Fruit fly (Drosophila melanogaster): ENCODE results near the gene CG34427.

The CG34427 gene

DNA sequence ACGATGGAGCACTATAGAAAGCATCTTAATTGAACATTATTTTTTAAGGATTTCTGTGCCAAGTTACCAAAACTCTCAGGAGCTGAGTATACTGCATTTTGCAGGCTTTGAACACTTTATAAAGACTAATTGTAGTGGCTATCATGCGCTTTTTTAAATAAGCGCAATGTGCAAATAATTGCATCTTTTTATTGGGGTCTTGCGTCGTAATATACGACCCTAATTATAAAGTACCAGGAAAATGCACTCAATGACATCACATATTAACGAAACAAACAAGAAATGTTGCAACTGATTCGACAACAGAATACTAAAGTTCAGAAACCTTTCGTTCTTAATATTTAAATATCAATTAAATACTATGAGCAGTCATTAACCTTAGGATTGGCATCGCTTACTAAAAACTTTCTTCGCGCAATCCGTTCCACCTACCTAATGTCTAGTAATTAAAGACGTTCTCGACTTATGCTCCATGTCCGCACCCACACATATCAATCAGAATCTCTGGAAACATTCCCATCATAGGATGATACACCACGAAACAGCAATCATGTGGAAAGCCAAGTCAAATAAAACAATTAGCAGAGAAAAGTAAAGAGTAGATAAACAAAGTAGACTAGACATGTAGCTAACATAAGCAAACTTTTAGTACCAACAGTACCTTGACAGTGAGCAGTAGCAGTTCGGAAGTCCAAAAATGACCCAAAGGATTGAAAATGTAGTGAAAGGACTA, at the start of gene CG34427, which contains the start of gene CG32023:
Gene CG34427, plus strand, starts transcription at position 683 of the 733 bp plus-strand sequence.
Gene CG32023, minus strand, starts transcription at position 101 of the 733 bp plus-strand sequence.
- TF ChIP-seq CG4496 (GFP tag; IDR thresholded peaks at IDR 0.05) (no peak), Pif1B (GFP tag; optimal IDR thresholded peaks at IDR 0.05) (no peak), CG32121 (GFP tag; IDR thresholded peaks at IDR 0.05) (no peak), CG15710 (tag; optimal IDR thresholded peaks at IDR 0.05) (no peak), Ets98B (GFP tag; IDR thresholded peaks at IDR 0.05) (no peak), D1 (tag; optimal IDR thresholded peaks at IDR 0.05) (no peak), EcR (GFP tag; optimal IDR thresholded peaks at IDR 0.05) (no peak), CG17806 (tag; optimal IDR thresholded peaks at IDR 0.05) (no peak), rn (GFP tag; IDR thresholded peaks at IDR 0.05) (no peak), gl (tag; optimal IDR thresholded peaks at IDR 0.05) (no peak), Snoo (tag; optimal IDR thresholded peaks at IDR 0.05) (no peak), CG12605 (GFP tag; IDR thresholded peaks at IDR 0.05) (no peak), CG9948 (tag; optimal IDR thresholded peaks at IDR 0.05) (no peak), fd96Ca (GFP tag; IDR thresholded peaks at IDR 0.05) (no peak)

DNA sequence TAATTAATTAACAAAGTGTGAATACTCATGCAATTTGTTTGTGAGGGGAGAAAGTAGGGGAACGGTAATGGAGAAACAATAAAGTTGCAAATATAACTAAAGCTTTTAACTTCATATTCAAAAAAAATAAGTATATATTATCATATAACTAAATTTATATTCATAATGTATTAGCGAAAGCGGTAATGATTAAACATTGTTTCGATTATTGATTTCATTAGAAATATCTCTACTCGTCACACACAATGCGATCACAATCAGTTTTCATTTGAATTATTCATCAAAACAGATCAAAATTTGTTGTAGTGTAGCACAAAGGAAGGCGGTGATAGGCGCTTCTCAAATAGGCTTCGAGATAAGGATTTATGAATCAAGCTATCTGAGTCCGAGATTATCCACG, 48.9 kb upstream of the CG34427 start, which contains the start of gene CG6576:
Gene CG6576, plus strand, starts transcription at position 301 of the 400 bp plus-strand sequence.
- no peak for TF ChIP-seq CG17806 (tag; optimal IDR thresholded peaks at IDR 0.05)
- no peak for TF ChIP-seq CG9948 (tag; optimal IDR thresholded peaks at IDR 0.05)
- TF ChIP-seq CG32121 (GFP tag; IDR thresholded peaks at IDR 0.05): no peak
- no peak for TF ChIP-seq CG15710 (tag; optimal IDR thresholded peaks at IDR 0.05)
- no peak for TF ChIP-seq CG10348 (GFP tag; IDR thresholded peaks at IDR 0.05)
- no peak for TF ChIP-seq CG4496 (GFP tag; IDR thresholded peaks at IDR 0.05)
- no peak for TF ChIP-seq EcR (GFP tag; optimal IDR thresholded peaks at IDR 0.05)
- TF ChIP-seq Ets98B (GFP tag; IDR thresholded peaks at IDR 0.05): no peak
- TF ChIP-seq Snoo (tag; optimal IDR thresholded peaks at IDR 0.05): no peak
- TF ChIP-seq gl (tag; optimal IDR thresholded peaks at IDR 0.05): no peak
- no peak for TF ChIP-seq CG8159 (tag; optimal IDR thresholded peaks at IDR 0.05)
- TF ChIP-seq CG8301 (tag; optimal IDR thresholded peaks at IDR 0.05): no peak
- TF ChIP-seq Pif1A (GFP tag; optimal IDR thresholded peaks at IDR 0.05): no peak
- no peak for TF ChIP-seq rn (GFP tag; IDR thresholded peaks at IDR 0.05)
- TF ChIP-seq CG14655 (GFP tag; optimal IDR thresholded peaks at IDR 0.05): no peak
- no peak for TF ChIP-seq fd96Ca (GFP tag; IDR thresholded peaks at IDR 0.05)
- TF ChIP-seq Pif1B (GFP tag; optimal IDR thresholded peaks at IDR 0.05): no peak
- TF ChIP-seq CG34367 (tag; optimal IDR thresholded peaks at IDR 0.05): no peak

DNA sequence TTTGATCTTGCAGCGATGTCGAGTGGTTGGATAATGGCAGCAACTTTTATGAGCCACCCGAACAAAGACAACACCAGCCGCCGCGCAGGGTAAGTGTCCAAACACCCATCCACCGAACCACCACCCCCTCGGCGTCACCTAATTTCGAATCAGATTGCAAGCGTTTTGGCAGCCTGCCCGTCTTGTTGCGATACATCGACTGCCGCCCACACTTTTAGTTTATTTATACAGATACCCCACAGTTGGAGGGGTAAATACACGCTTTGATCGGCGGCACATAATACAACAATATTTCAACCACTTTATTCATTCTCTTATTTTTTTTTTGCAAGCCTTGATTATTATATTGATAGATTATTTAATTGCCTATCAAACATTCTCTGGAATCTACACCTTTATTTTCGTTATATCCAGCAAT, 41.5 kb upstream of the CG34427 start:
- TF ChIP-seq CG8301 (tag; optimal IDR thresholded peaks at IDR 0.05) (no peak), CG15710 (tag; optimal IDR thresholded peaks at IDR 0.05) (peak; percentile 8), fd96Ca (GFP tag; IDR thresholded peaks at IDR 0.05) (peak; percentile 12; the same call in 1 of the 3 replicates), CG12605 (GFP tag; IDR thresholded peaks at IDR 0.05) (peak; percentile 21; the same call in 1 of the 2 replicates), Pif1A (GFP tag; optimal IDR thresholded peaks at IDR 0.05) (peak; percentile 10), CG34367 (tag; optimal IDR thresholded peaks at IDR 0.05) (no peak), CG32121 (GFP tag; IDR thresholded peaks at IDR 0.05) (peak; percentile 78), CG17806 (tag; optimal IDR thresholded peaks at IDR 0.05) (no peak), Ets98B (GFP tag; IDR thresholded peaks at IDR 0.05) (peak; percentile 64)

DNA sequence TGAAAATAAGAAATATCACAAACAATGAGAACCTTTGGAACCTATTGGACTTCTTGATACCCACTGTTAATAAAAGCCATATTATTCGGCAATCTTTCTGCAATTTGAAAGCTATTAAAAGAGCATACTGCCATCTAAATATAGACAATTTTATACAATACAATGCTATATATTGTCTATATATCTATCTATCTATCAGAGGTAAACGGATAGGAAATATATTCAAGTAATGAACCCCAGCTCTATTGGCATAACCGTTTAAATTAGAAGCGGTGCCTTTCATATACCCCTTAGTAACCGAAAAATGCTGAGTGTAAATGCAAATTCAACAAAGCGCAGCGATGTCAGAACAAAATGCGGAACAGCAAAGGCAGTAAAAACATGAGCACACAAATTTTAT, 40.8 kb upstream of the CG34427 start:
- TF ChIP-seq Pif1B (GFP tag; optimal IDR thresholded peaks at IDR 0.05) (no peak), Snoo (tag; optimal IDR thresholded peaks at IDR 0.05) (peak; percentile 32)

DNA sequence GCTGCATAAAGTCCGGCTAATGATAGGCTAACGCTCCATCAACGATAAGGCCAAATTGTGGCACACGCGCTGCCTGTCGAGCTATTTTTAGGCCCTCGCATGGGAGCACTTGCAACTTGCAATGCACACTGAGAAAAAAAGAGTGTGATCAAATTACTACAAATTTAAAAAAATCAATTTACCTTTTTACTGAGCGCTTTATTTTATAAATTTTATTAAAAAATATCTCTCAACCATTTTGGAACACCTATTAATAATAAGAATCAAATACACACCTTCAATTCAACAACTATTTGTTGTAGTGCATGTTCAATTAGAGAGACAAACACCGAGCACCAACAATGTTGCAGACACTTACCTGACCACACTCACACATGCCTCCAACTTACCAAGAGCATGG, 39.1 kb upstream of the CG34427 start:
- peak; percentile 96 for TF ChIP-seq CG4496 (GFP tag; IDR thresholded peaks at IDR 0.05)
- TF ChIP-seq rn (GFP tag; IDR thresholded peaks at IDR 0.05): peak; percentile 91
- TF ChIP-seq CG14655 (GFP tag; optimal IDR thresholded peaks at IDR 0.05): no peak
- TF ChIP-seq CG10348 (GFP tag; IDR thresholded peaks at IDR 0.05): peak; percentile 66
- no peak for TF ChIP-seq Pif1A (GFP tag; optimal IDR thresholded peaks at IDR 0.05)
- TF ChIP-seq CG34367 (tag; optimal IDR thresholded peaks at IDR 0.05): peak; percentile 19
- no peak for TF ChIP-seq CG8159 (tag; optimal IDR thresholded peaks at IDR 0.05)
- TF ChIP-seq CG15710 (tag; optimal IDR thresholded peaks at IDR 0.05): no peak
- no peak for TF ChIP-seq EcR (GFP tag; optimal IDR thresholded peaks at IDR 0.05)
- TF ChIP-seq CG8301 (tag; optimal IDR thresholded peaks at IDR 0.05): peak; percentile 85
- no peak for TF ChIP-seq CG13204 (GFP tag; optimal IDR thresholded peaks at IDR 0.05)
- TF ChIP-seq CG17806 (tag; optimal IDR thresholded peaks at IDR 0.05): peak; percentile 71
- TF ChIP-seq Pif1B (GFP tag; optimal IDR thresholded peaks at IDR 0.05): peak; percentile 32
- TF ChIP-seq D1 (tag; optimal IDR thresholded peaks at IDR 0.05): no peak
- peak; percentile 66 for TF ChIP-seq CG9948 (tag; optimal IDR thresholded peaks at IDR 0.05)
- TF ChIP-seq gl (tag; optimal IDR thresholded peaks at IDR 0.05): no peak
- TF ChIP-seq CG12605 (GFP tag; IDR thresholded peaks at IDR 0.05): peak; percentile 96
- TF ChIP-seq fd96Ca (GFP tag; IDR thresholded peaks at IDR 0.05): peak; percentile 70
- no peak for TF ChIP-seq Snoo (tag; optimal IDR thresholded peaks at IDR 0.05)
- TF ChIP-seq CG32121 (GFP tag; IDR thresholded peaks at IDR 0.05): peak; percentile 97
- TF ChIP-seq Ets98B (GFP tag; IDR thresholded peaks at IDR 0.05): peak; percentile 96

DNA sequence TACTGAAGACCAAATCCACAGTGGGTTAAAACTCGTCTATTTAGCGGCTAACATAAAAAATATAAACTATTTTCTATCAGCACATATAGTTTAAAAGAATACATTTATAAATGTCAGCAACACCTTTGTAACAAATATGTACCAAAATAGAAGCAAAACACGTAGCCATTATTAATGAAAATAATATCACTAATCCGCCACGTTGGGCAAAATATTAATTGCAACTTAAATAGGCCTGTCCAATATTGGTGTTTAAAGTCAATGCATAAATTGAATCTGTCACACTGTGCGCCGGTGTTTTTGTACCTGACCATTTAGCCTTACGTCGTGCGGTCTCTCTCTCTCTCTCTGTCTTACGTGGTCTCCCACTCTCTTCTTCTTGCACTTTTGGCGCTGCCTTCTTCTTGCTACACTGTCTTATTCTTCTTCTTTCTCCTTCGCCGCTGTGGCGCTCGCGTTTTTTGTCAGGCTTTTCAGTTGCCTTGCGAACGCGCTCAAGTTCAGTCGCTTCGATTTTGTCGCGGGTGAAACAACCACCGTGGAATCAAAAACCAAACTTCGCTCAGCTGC, 38.5 kb upstream of the CG34427 start:
- TF ChIP-seq CG17806 (tag; optimal IDR thresholded peaks at IDR 0.05): peak; percentile 90
- TF ChIP-seq EcR (GFP tag; optimal IDR thresholded peaks at IDR 0.05): peak; percentile 48
- TF ChIP-seq CG8301 (tag; optimal IDR thresholded peaks at IDR 0.05): peak; percentile 91
- TF ChIP-seq CG4496 (GFP tag; IDR thresholded peaks at IDR 0.05): peak; percentile 97
- TF ChIP-seq CG15710 (tag; optimal IDR thresholded peaks at IDR 0.05): peak; percentile 95
- peak; percentile 99 for TF ChIP-seq CG14655 (GFP tag; optimal IDR thresholded peaks at IDR 0.05)
- TF ChIP-seq Pif1B (GFP tag; optimal IDR thresholded peaks at IDR 0.05): peak; percentile 89
- TF ChIP-seq Snoo (tag; optimal IDR thresholded peaks at IDR 0.05): peak; percentile 94
- TF ChIP-seq CG9948 (tag; optimal IDR thresholded peaks at IDR 0.05): peak; percentile 98
- peak; percentile 95 for TF ChIP-seq rn (GFP tag; IDR thresholded peaks at IDR 0.05)
- TF ChIP-seq fd96Ca (GFP tag; IDR thresholded peaks at IDR 0.05): peak; percentile 98
- TF ChIP-seq Ets98B (GFP tag; IDR thresholded peaks at IDR 0.05): peak; percentile 92
- TF ChIP-seq D1 (tag; optimal IDR thresholded peaks at IDR 0.05): peak; percentile 63
- peak; percentile 94 for TF ChIP-seq CG13204 (GFP tag; optimal IDR thresholded peaks at IDR 0.05)
- TF ChIP-seq gl (tag; optimal IDR thresholded peaks at IDR 0.05): peak; percentile 84
- TF ChIP-seq CG32121 (GFP tag; IDR thresholded peaks at IDR 0.05): peak; percentile 92
- TF ChIP-seq CG34367 (tag; optimal IDR thresholded peaks at IDR 0.05): peak; percentile 97
- TF ChIP-seq CG12605 (GFP tag; IDR thresholded peaks at IDR 0.05): peak; percentile 69
- peak; percentile 94 for TF ChIP-seq Pif1A (GFP tag; optimal IDR thresholded peaks at IDR 0.05)
- peak; percentile 98 for TF ChIP-seq CG8159 (tag; optimal IDR thresholded peaks at IDR 0.05)
- TF ChIP-seq CG10348 (GFP tag; IDR thresholded peaks at IDR 0.05): peak; percentile 95
